Fruit fly (Drosophila melanogaster) whole organism, embryonic: ENCODE data around the gene Hsdl2.

ENCODE experiments used
- Atf3 ChIP-seq: fragments of 200-800 bp; sonication (Bioruptor generic); optimal IDR thresholded peaks from 3 replicates; lab custom pipeline; 2016; ENCODE audit warnings: missing biosample characterization, missing genetic modification characterization
- CG10209 ChIP-seq: fragments of 200-800 bp; sonication (Bioruptor generic); optimal IDR thresholded peaks from 3 replicates; lab custom pipeline; 2017; ENCODE audit warnings: missing biosample characterization, mild to moderate bottlenecking, missing genetic modification characterization, missing genetic modification reagents
- CG11247 ChIP-seq: fragments of 200-800 bp; sonication (Bioruptor generic); IDR thresholded peaks from 2 replicates; pipeline ENCODE4 v1.3.6; 2022; ENCODE audit warnings: missing biosample characterization, missing genetic modification characterization
- CG11456 ChIP-seq: fragments of 200-800 bp; sonication (Bioruptor generic); IDR thresholded peaks from 3 replicates; pipeline ENCODE4 v1.3.6; 2022; ENCODE audit warnings: missing biosample characterization, missing genetic modification characterization
- CG12659 ChIP-seq: fragments of 200-800 bp; sonication (Bioruptor generic); optimal IDR thresholded peaks from 3 replicates; lab custom pipeline; 2017; ENCODE audit warnings: mild to moderate bottlenecking, missing biosample characterization, missing genetic modification reagents, missing genetic modification characterization
- CG13287 ChIP-seq: fragments of 200-800 bp; sonication (Bioruptor generic); IDR thresholded peaks from 2 replicates; pipeline ENCODE4 v1.3.6; 2022; ENCODE audit warnings: missing biosample characterization, missing genetic modification characterization; ENCODE audit not compliant: partially characterized antibody
- CG18599 ChIP-seq: fragments of 200-800 bp; sonication (Bioruptor generic); optimal IDR thresholded peaks from 3 replicates; lab custom pipeline; 2017; ENCODE audit warnings: missing biosample characterization, missing genetic modification characterization, mild to moderate bottlenecking, moderate library complexity, missing genetic modification reagents
- CG30403 ChIP-seq: fragments of 200-800 bp; sonication (Bioruptor generic); optimal IDR thresholded peaks from 3 replicates; lab custom pipeline; 2016; ENCODE audit warnings: missing biosample characterization, missing genetic modification characterization
- CG32767 ChIP-seq: fragments of 200-800 bp; sonication (Bioruptor generic); IDR thresholded peaks from 2 replicates; pipeline ENCODE4 v1.3.6; 2022; ENCODE audit warnings: missing biosample characterization, missing genetic modification characterization
- CG34422 ChIP-seq: fragments of 200-800 bp; sonication (Bioruptor generic); IDR thresholded peaks from 3 replicates; pipeline ENCODE4 v1.3.6; 2022; ENCODE audit warnings: missing biosample characterization, missing genetic modification characterization
- CG5180 ChIP-seq: fragments of 200-800 bp; sonication (Bioruptor generic); optimal IDR thresholded peaks from 3 replicates; lab custom pipeline; 2017; ENCODE audit warnings: missing biosample characterization, missing genetic modification characterization, mild to moderate bottlenecking, moderate library complexity, missing genetic modification reagents
- CG5953 ChIP-seq: fragments of 200-800 bp; sonication (Bioruptor generic); IDR thresholded peaks from 2 replicates; pipeline ENCODE4 v1.3.6; 2022; ENCODE audit warnings: missing biosample characterization, missing genetic modification characterization
- CG6254 ChIP-seq: fragments of 200-800 bp; sonication (Bioruptor generic); optimal IDR thresholded peaks from 3 replicates; lab custom pipeline; 2017; ENCODE audit warnings: mild to moderate bottlenecking, missing biosample characterization, missing genetic modification reagents, missing genetic modification characterization
- CG6683 ChIP-seq: fragments of 200-800 bp; sonication (Bioruptor generic); optimal IDR thresholded peaks from 2 replicates; lab custom pipeline; 2017; ENCODE audit warnings: missing biosample characterization, mild to moderate bottlenecking, missing genetic modification characterization, missing genetic modification reagents
- CG7839 ChIP-seq: fragments of 200-800 bp; sonication (Bioruptor generic); optimal IDR thresholded peaks from 3 replicates; lab custom pipeline; 2018; ENCODE audit warnings: missing biosample characterization, mild to moderate bottlenecking, missing genetic modification characterization, moderate library complexity
- CG8478 ChIP-seq: fragments of >200 bp; optimal IDR thresholded peaks from 2 replicates; lab custom pipeline; 2018
- CrebB ChIP-seq: fragments of 200-800 bp; sonication (Bioruptor generic); optimal IDR thresholded peaks from 3 replicates; lab custom pipeline; 2018; ENCODE audit warnings: missing biosample characterization, mild to moderate bottlenecking, missing genetic modification characterization
- Dad ChIP-seq: fragments of 200-800 bp; sonication (Bioruptor generic); optimal IDR thresholded peaks from 3 replicates; lab custom pipeline; 2016; ENCODE audit warnings: missing biosample characterization, missing genetic modification characterization
- Hand ChIP-seq: fragments of 200-800 bp; sonication (Bioruptor generic); optimal IDR thresholded peaks from 2 replicates; lab custom pipeline; 2017; ENCODE audit warnings: mild to moderate bottlenecking, missing biosample characterization, missing genetic modification reagents, missing genetic modification characterization
- MBD-R2 ChIP-seq: fragments of 200-800 bp; sonication (Bioruptor generic); IDR thresholded peaks from 2 replicates; pipeline ENCODE4 v1.3.6; 2022; ENCODE audit warnings: missing biosample characterization, missing genetic modification characterization
- MESR4 ChIP-seq: fragments of 200-800 bp; sonication (Bioruptor generic); optimal IDR thresholded peaks from 2 replicates; lab custom pipeline; 2018; ENCODE audit warnings: missing biosample characterization, mild to moderate bottlenecking, missing genetic modification characterization, moderate library complexity
- Nf-YB ChIP-seq: fragments of 200-800 bp; sonication (Bioruptor generic); optimal IDR thresholded peaks from 3 replicates; lab custom pipeline; 2019; ENCODE audit warnings: missing biosample characterization, mild to moderate bottlenecking, missing genetic modification characterization, moderate library complexity
- Nf-YC ChIP-seq: fragments of 200-800 bp; optimal IDR thresholded peaks from 3 replicates; lab custom pipeline; 2019; ENCODE audit warnings: missing biosample characterization, mild to moderate bottlenecking, missing genetic modification characterization, moderate library complexity
- Spps ChIP-seq: fragments of 200-800 bp; sonication (Bioruptor generic); optimal IDR thresholded peaks from 2 replicates; lab custom pipeline; 2018; ENCODE audit warnings: missing biosample characterization, mild to moderate bottlenecking, missing genetic modification characterization
- abd-A ChIP-seq: fragments of 200-800 bp; sonication (Bioruptor generic); optimal IDR thresholded peaks from 3 replicates; lab custom pipeline; 2019; ENCODE audit warnings: missing biosample characterization, mild to moderate bottlenecking, missing genetic modification characterization, moderate library complexity
- aop ChIP-seq: fragments of 200-800 bp; sonication (Bioruptor generic); IDR thresholded peaks from 2 replicates; pipeline ENCODE4 v1.3.6; 2022; ENCODE audit warnings: missing biosample characterization, missing genetic modification characterization
- chinmo ChIP-seq: fragments of 200-800 bp; sonication (Bioruptor generic); IDR thresholded peaks from 4 replicates; pipeline ENCODE4 v1.3.6; 2022; ENCODE audit warnings: missing biosample characterization, missing genetic modification characterization; ENCODE audit not compliant: partially characterized antibody
- ci ChIP-seq: fragments of 200-800 bp; sonication (Bioruptor generic); IDR thresholded peaks from 3 replicates; pipeline ENCODE4 v1.3.6; 2022; ENCODE audit warnings: missing biosample characterization, missing genetic modification characterization
- crol ChIP-seq: fragments of 200-800 bp; sonication (Bioruptor generic); IDR thresholded peaks from 2 replicates; pipeline ENCODE4 v1.3.6; 2022; ENCODE audit warnings: missing biosample characterization, missing genetic modification characterization
- dm ChIP-seq: fragments of 200-800 bp; sonication (Bioruptor generic); optimal IDR thresholded peaks from 3 replicates; lab custom pipeline; 2016; ENCODE audit warnings: missing biosample characterization, missing genetic modification characterization
- ewg ChIP-seq: fragments of 200-800 bp; sonication (Bioruptor generic); optimal IDR thresholded peaks from 3 replicates; lab custom pipeline; 2017; ENCODE audit warnings: mild to moderate bottlenecking, missing biosample characterization, missing genetic modification reagents, missing genetic modification characterization
- eyg ChIP-seq: fragments of 200-800 bp; sonication (Bioruptor generic); optimal IDR thresholded peaks from 3 replicates; lab custom pipeline; 2016; ENCODE audit warnings: missing biosample characterization, missing genetic modification characterization
- jumu ChIP-seq: fragments of 200-800 bp; sonication (Bioruptor generic); optimal IDR thresholded peaks from 3 replicates; lab custom pipeline; 2016; ENCODE audit warnings: missing biosample characterization, missing genetic modification characterization
- mirr ChIP-seq: fragments of 200-800 bp; sonication (Bioruptor generic); optimal IDR thresholded peaks from 3 replicates; lab custom pipeline; 2018; ENCODE audit warnings: missing biosample characterization, mild to moderate bottlenecking, missing genetic modification characterization
- nom ChIP-seq: fragments of 200-800 bp; sonication (Bioruptor generic); optimal IDR thresholded peaks from 2 replicates; lab custom pipeline; 2017; ENCODE audit warnings: missing biosample characterization, missing genetic modification characterization, mild to moderate bottlenecking, moderate library complexity, missing genetic modification reagents
- org-1 ChIP-seq: fragments of 200-800 bp; sonication (Bioruptor generic); optimal IDR thresholded peaks from 2 replicates; lab custom pipeline; 2017; ENCODE audit warnings: missing biosample characterization, missing genetic modification characterization
- pfk ChIP-seq: fragments of 200-800 bp; sonication (Bioruptor generic); optimal IDR thresholded peaks from 2 replicates; lab custom pipeline; 2018; ENCODE audit warnings: missing biosample characterization, mild to moderate bottlenecking, missing genetic modification characterization, moderate library complexity
- repo ChIP-seq: fragments of 200-800 bp; sonication (Bioruptor generic); optimal IDR thresholded peaks from 2 replicates; lab custom pipeline; 2016; ENCODE audit warnings: missing biosample characterization, missing genetic modification characterization
- ro ChIP-seq: fragments of 200-800 bp; sonication (Bioruptor generic); IDR thresholded peaks from 2 replicates; pipeline ENCODE4 v1.3.6; 2022; ENCODE audit warnings: missing biosample characterization, missing genetic modification characterization
- salm ChIP-seq: fragments of 200-800 bp; sonication (Bioruptor generic); optimal IDR thresholded peaks from 2 replicates; lab custom pipeline; 2018; ENCODE audit warnings: missing biosample characterization, mild to moderate bottlenecking, missing genetic modification characterization
- scrt ChIP-seq: fragments of 200-800 bp; sonication (Bioruptor generic); optimal IDR thresholded peaks from 2 replicates; lab custom pipeline; 2018; ENCODE audit warnings: missing biosample characterization, mild to moderate bottlenecking, missing genetic modification characterization, moderate library complexity
- seq ChIP-seq: fragments of 200-800 bp; sonication (Bioruptor generic); IDR thresholded peaks from 2 replicates; pipeline ENCODE4 v1.3.6; 2022; ENCODE audit warnings: missing biosample characterization, missing genetic modification characterization
- sima ChIP-seq: fragments of 200-800 bp; sonication (Bioruptor generic); optimal IDR thresholded peaks from 2 replicates; lab custom pipeline; 2016; ENCODE audit warnings: missing biosample characterization, missing genetic modification characterization
- sqz ChIP-seq: fragments of 200-800 bp; sonication (Bioruptor generic); optimal IDR thresholded peaks from 3 replicates; lab custom pipeline; 2018; ENCODE audit warnings: missing biosample characterization, mild to moderate bottlenecking, missing genetic modification characterization
- unc-4 ChIP-seq: fragments of 200-800 bp; sonication (Bioruptor generic); IDR thresholded peaks from 2 replicates; pipeline ENCODE4 v1.3.6; 2022; ENCODE audit warnings: missing biosample characterization, missing genetic modification characterization; ENCODE audit not compliant: partially characterized antibody
- vnd ChIP-seq: fragments of 200-800 bp; sonication (Bioruptor generic); IDR thresholded peaks from 3 replicates; pipeline ENCODE4 v1.3.6; 2022; ENCODE audit warnings: missing biosample characterization, missing genetic modification characterization; ENCODE audit not compliant: partially characterized antibody
- wor ChIP-seq: fragments of 200-800 bp; sonication (Bioruptor generic); IDR thresholded peaks from 2 replicates; pipeline ENCODE4 v1.3.6; 2022; ENCODE audit warnings: missing biosample characterization, missing genetic modification characterization

Gene Hsdl2

DNA sequence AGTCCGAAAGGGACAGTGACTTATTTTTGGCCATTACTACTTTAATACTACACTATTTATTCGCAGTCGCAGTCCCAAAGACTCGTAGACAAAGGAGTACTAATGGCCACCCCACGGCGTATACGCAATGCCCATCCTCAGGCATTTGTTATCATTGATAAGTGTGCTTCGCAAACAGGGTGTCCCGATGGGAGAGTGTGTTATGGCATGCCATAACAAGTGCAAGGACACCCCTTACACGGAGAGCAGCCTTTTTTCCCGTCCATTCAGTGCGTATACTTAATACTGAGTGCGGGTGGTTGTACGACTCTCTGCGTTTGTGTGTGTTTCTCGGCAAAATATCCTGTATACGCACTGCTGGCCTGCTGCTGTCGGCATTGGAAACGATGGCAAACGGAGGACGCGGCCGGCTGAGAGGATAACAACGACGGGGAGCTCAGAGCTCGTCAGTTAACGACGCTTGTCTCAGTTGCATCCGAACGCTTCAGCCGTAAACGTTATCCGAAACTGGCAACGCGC is 15.3 kb upstream of the Hsdl2 start, which contains the start of gene unc80 (continued):
- TF ChIP-seq sqz (GFP tag; lab: Kevin White, UChicago) (no peak), repo (GFP tag; lab: Kevin White, UChicago) (no peak), CrebB (tag; lab: Kevin White, UChicago) (no peak), Dad (GFP tag; lab: Kevin White, UChicago) (no peak), ewg (GFP tag; lab: Kevin White, UChicago) (no peak), CG11247 (GFP tag; lab: Robert Waterston, UW) (0 out of 2 replicates have a peak, but pooled peaks have one; percentile 24), CG13287 (GFP tag; lab: Robert Waterston, UW) (no peak), dm (GFP tag; lab: Kevin White, UChicago) (no peak), Spps (tag; lab: Kevin White, UChicago) (no peak), seq (no peak), wor (no peak), chinmo (GFP tag; lab: Robert Waterston, UW) (no peak), CG5180 (no peak), ci (GFP tag; lab: Robert Waterston, UW) (no peak), vnd (no peak), org-1 (GFP tag; lab: Kevin White, UChicago) (peak; percentile 1)
- TF ChIP-seq, all 482 proteins: peak for 38

DNA sequence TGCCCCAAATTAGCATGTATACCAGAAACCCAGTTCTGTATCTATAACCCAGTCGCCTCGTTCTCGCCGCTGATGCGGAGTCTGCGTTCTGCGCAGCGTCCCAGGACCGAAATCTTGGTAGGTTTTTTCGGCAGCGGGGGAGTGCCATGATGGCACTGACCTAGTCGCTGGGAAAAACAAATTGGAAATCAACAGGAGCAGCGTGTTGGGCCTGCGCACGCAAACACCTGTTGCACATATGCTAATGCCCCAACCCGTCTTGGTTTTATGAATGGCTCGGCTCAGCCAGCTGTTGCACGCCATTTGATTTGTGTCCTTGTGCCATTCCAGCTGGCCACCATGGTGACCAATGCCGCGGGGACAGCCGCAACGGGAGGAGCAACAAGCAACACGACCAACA is 14.5 kb upstream of the Hsdl2 start:
- TF ChIP-seq CG10209 (GFP tag; lab: Kevin White, UChicago), result no peak
- TF ChIP-seq vnd, result no peak
- TF ChIP-seq CG32767 (GFP tag; lab: Robert Waterston, UW), result peak; percentile 27; the same call in 1 of the 2 replicates
- TF ChIP-seq mirr (GFP tag; lab: Kevin White, UChicago), result no peak
- TF ChIP-seq aop (GFP tag; lab: Robert Waterston, UW), result no peak
- TF ChIP-seq CG5953 (GFP tag; lab: Robert Waterston, UW), result no peak
- TF ChIP-seq jumu, result no peak
- peak; percentile 87 for TF ChIP-seq ewg (GFP tag; lab: Kevin White, UChicago)
- peak; percentile 100 for TF ChIP-seq scrt (GFP tag; lab: Kevin White, UChicago)
- 0 out of 4 replicates have a peak, but pooled peaks have one; percentile 30 for TF ChIP-seq chinmo (GFP tag; lab: Robert Waterston, UW)
- TF ChIP-seq abd-A (tag; lab: Kevin White, UChicago), result no peak
- TF ChIP-seq CG18599 (GFP tag; lab: Kevin White, UChicago), result peak; percentile 1
- TF ChIP-seq eyg (GFP tag; lab: Kevin White, UChicago), result no peak
- 0 out of 2 replicates have a peak, but pooled peaks have one; percentile 16 for TF ChIP-seq crol (GFP tag; lab: Robert Waterston, UW)
- TF ChIP-seq CG7839 (tag; lab: Kevin White, UChicago), result no peak
- no peak for TF ChIP-seq Hand (GFP tag; lab: Kevin White, UChicago)
- TF ChIP-seq CG6683, result no peak
- TF ChIP-seq sima, result no peak
- TF ChIP-seq CG34422 (GFP tag; lab: Robert Waterston, UW), result peak; percentile 80; the same call in 2 of the 3 replicates
- TF ChIP-seq CG6254 (GFP tag; lab: Kevin White, UChicago), result no peak
- TF ChIP-seq CG11456, result 0 out of 3 replicates have a peak, but pooled peaks have one; percentile 17
- TF ChIP-seq salm (tag; lab: Kevin White, UChicago), result no peak
- TF ChIP-seq CG8478, result peak; percentile 7
- TF ChIP-seq, all 482 proteins: peak for 9

DNA sequence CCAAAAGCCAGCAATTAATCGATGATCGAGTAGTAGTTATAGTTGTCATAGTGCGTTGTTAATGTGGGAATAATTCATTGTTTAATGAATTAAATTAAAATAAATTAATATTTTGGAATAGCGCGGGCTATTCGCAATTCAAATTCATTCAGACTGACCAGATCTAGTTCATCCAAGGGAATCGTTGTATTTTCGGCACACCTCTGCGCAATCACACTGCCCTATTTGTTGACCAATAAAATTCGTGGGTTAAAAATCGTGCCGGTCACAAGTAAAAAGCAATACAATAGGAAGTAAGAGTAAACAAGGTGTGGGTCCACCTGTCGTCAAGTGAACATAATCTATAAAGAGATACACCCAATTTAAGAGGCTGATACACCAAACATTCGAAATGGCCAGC is 1.7 kb downstream of the Hsdl2 start, which contains the start of gene CG12883:
Gene CG12883 (plus strand): TSS at position 273 of the 400 bp plus-strand sequence.
- TF ChIP-seq ro (no peak), CG30403 (no peak), Nf-YB (GFP tag; lab: Kevin White, UChicago) (peak; percentile 84), repo (GFP tag; lab: Kevin White, UChicago) (no peak), nom (GFP tag; lab: Kevin White, UChicago) (no peak), ci (GFP tag; lab: Robert Waterston, UW) (0 out of 3 replicates have a peak, but pooled peaks have one; percentile 12), MESR4 (GFP tag; lab: Kevin White, UChicago) (peak; percentile 46), pfk (GFP tag; lab: Kevin White, UChicago) (no peak), MBD-R2 (GFP tag; lab: Robert Waterston, UW) (peak; percentile 66), Nf-YC (tag; lab: Kevin White, UChicago) (peak; percentile 84), Atf3 (GFP tag; lab: Kevin White, UChicago) (no peak), chinmo (GFP tag; lab: Robert Waterston, UW) (0 out of 4 replicates have a peak, but pooled peaks have one; percentile 16), unc-4 (GFP tag; lab: Robert Waterston, UW) (0 out of 2 replicates have a peak, but pooled peaks have one; percentile 33), CG12659 (peak; percentile 5)
